Fruit fly (Drosophila melanogaster) whole organism, embryonic: Measurements from ENCODE around the gene CG6470.

Experiments
- Ada2b ChIP-seq: fragments of 200-800 bp; sonication (Bioruptor generic); IDR thresholded peaks from 2 replicates; pipeline ENCODE4 v1.3.6; 2022; ENCODE audit warnings: missing biosample characterization, missing genetic modification characterization
- CG1024 ChIP-seq: fragments of 200-800 bp; sonication (Bioruptor generic); IDR thresholded peaks from 2 replicates; pipeline ENCODE4 v1.3.6; 2022; ENCODE audit warnings: missing biosample characterization, missing genetic modification characterization
- CG10543 ChIP-seq: fragments of 200-800 bp; sonication (Bioruptor generic); optimal IDR thresholded peaks from 3 replicates; lab custom pipeline; 2017; ENCODE audit warnings: missing biosample characterization, mild to moderate bottlenecking, missing genetic modification characterization, moderate library complexity
- CG10959 ChIP-seq: fragments of 200-800 bp; sonication (Bioruptor generic); IDR thresholded peaks from 2 replicates; pipeline ENCODE4 v1.3.6; 2022; ENCODE audit warnings: missing biosample characterization, missing genetic modification characterization
- CG12104 ChIP-seq: fragments of 200-800 bp; sonication (Bioruptor generic); optimal IDR thresholded peaks from 3 replicates; lab custom pipeline; 2016; ENCODE audit warnings: missing biosample characterization, missing genetic modification characterization
- CG12219 ChIP-seq: fragments of 200-800 bp; sonication (Bioruptor generic); optimal IDR thresholded peaks from 3 replicates; lab custom pipeline; 2018; ENCODE audit warnings: missing biosample characterization, mild to moderate bottlenecking, missing genetic modification characterization
- CG12744 ChIP-seq: fragments of 200-800 bp; sonication (Bioruptor generic); optimal IDR thresholded peaks from 2 replicates; lab custom pipeline; 2016; ENCODE audit warnings: missing biosample characterization, missing genetic modification characterization
- CG14710 ChIP-seq: fragments of 200-800 bp; sonication (Bioruptor generic); optimal IDR thresholded peaks from 3 replicates; lab custom pipeline; 2019; ENCODE audit warnings: missing biosample characterization, mild to moderate bottlenecking, missing genetic modification characterization, moderate library complexity
- CG15514 ChIP-seq: fragments of 200-800 bp; sonication (Bioruptor generic); optimal IDR thresholded peaks from 3 replicates; lab custom pipeline; 2017; ENCODE audit warnings: missing biosample characterization, missing genetic modification characterization, mild to moderate bottlenecking, moderate library complexity, missing genetic modification reagents
- CG15601 ChIP-seq: fragments of 200-800 bp; sonication (Bioruptor generic); optimal IDR thresholded peaks from 3 replicates; lab custom pipeline; 2019; ENCODE audit warnings: missing biosample characterization, mild to moderate bottlenecking, missing genetic modification characterization, moderate library complexity
- CG18011 ChIP-seq: fragments of 200-800 bp; sonication (Bioruptor generic); optimal IDR thresholded peaks from 2 replicates; lab custom pipeline; 2017; ENCODE audit warnings: missing biosample characterization, missing genetic modification characterization, mild to moderate bottlenecking, moderate library complexity, missing genotype
- CG18599 ChIP-seq: fragments of 200-800 bp; sonication (Bioruptor generic); optimal IDR thresholded peaks from 3 replicates; lab custom pipeline; 2017; ENCODE audit warnings: missing biosample characterization, missing genetic modification characterization, mild to moderate bottlenecking, moderate library complexity, missing genetic modification reagents
- CG18619 ChIP-seq: fragments of 200-800 bp; sonication (Bioruptor generic); optimal IDR thresholded peaks from 3 replicates; lab custom pipeline; 2017; ENCODE audit warnings: missing biosample characterization, mild to moderate bottlenecking, missing genetic modification characterization
- CG31224 ChIP-seq: fragments of 200-800 bp; sonication (Bioruptor generic); IDR thresholded peaks from 2 replicates; pipeline ENCODE4 v1.3.6; 2022; ENCODE audit warnings: missing biosample characterization, missing genetic modification characterization
- CG31441 ChIP-seq: fragments of 200-800 bp; sonication (Bioruptor generic); IDR thresholded peaks from 2 replicates; pipeline ENCODE4 v1.3.6; 2022; ENCODE audit warnings: missing biosample characterization, missing genetic modification characterization
- CG32532 ChIP-seq: fragments of 200-800 bp; sonication (Bioruptor generic); IDR thresholded peaks from 2 replicates; pipeline ENCODE4 v1.3.6; 2022; ENCODE audit warnings: missing biosample characterization, missing genetic modification characterization
- CG34422 ChIP-seq: fragments of 200-800 bp; sonication (Bioruptor generic); IDR thresholded peaks from 3 replicates; pipeline ENCODE4 v1.3.6; 2022; ENCODE audit warnings: missing biosample characterization, missing genetic modification characterization
- CG5180 ChIP-seq: fragments of 200-800 bp; sonication (Bioruptor generic); optimal IDR thresholded peaks from 3 replicates; lab custom pipeline; 2017; ENCODE audit warnings: missing biosample characterization, missing genetic modification characterization, mild to moderate bottlenecking, moderate library complexity, missing genetic modification reagents
- CG5953 ChIP-seq: fragments of 200-800 bp; sonication (Bioruptor generic); IDR thresholded peaks from 2 replicates; pipeline ENCODE4 v1.3.6; 2022; ENCODE audit warnings: missing biosample characterization, missing genetic modification characterization
- CG7745 ChIP-seq: fragments of 200-800 bp; sonication (Bioruptor generic); optimal IDR thresholded peaks from 2 replicates; lab custom pipeline; 2018; ENCODE audit warnings: missing biosample characterization, mild to moderate bottlenecking, missing genetic modification characterization, moderate library complexity
- CG8089 ChIP-seq: fragments of 200-800 bp; sonication (Bioruptor generic); optimal IDR thresholded peaks from 3 replicates; lab custom pipeline; 2016; ENCODE audit warnings: missing biosample characterization, missing genetic modification characterization
- CG8290 ChIP-seq, 3 experiments: fragments of 200-800 bp; sonication (Bioruptor generic); optimal IDR thresholded peaks; 2 replicates each; lab custom pipeline; 2016 to 2019; ENCODE audit warnings: missing biosample characterization in 3 of 3, missing genetic modification characterization in 3 of 3, mild to moderate bottlenecking in 2 of 3, moderate library complexity in 1 of 3
- CG8924 ChIP-seq: fragments of 200-800 bp; optimal IDR thresholded peaks from 3 replicates; lab custom pipeline; 2019; ENCODE audit warnings: missing biosample characterization, mild to moderate bottlenecking, missing genetic modification characterization, moderate library complexity
- CTCF ChIP-seq: fragments of 200-800 bp; sonication (Bioruptor generic); optimal IDR thresholded peaks from 2 replicates; lab custom pipeline; 2017; ENCODE audit warnings: missing biosample characterization, mild to moderate bottlenecking, missing genetic modification characterization, moderate library complexity
- Camta ChIP-seq: fragments of 200-800 bp; sonication (Bioruptor generic); optimal IDR thresholded peaks from 2 replicates; lab custom pipeline; 2016; ENCODE audit warnings: missing biosample characterization, missing genetic modification characterization
- Dip2 ChIP-seq: fragments of 200-800 bp; sonication (Bioruptor generic); IDR thresholded peaks from 2 replicates; pipeline ENCODE4 v1.3.6; 2022; ENCODE audit warnings: missing biosample characterization, missing genetic modification characterization
- Dref ChIP-seq: fragments of 200-800 bp; sonication (Bioruptor generic); IDR thresholded peaks from 2 replicates; pipeline ENCODE4 v1.3.6; 2022; ENCODE audit warnings: missing biosample characterization, missing genetic modification characterization
- Drgx ChIP-seq: fragments of 200-800 bp; sonication (Bioruptor generic); IDR thresholded peaks from 2 replicates; pipeline ENCODE4 v1.3.6; 2022; ENCODE audit warnings: missing biosample characterization, missing genetic modification characterization
- HmgD ChIP-seq: fragments of 200-800 bp; sonication (Bioruptor generic); optimal IDR thresholded peaks from 3 replicates; lab custom pipeline; 2016; ENCODE audit warnings: missing biosample characterization, missing genetic modification characterization
- MTF-1 ChIP-seq: fragments of 200-800 bp; sonication (Bioruptor generic); optimal IDR thresholded peaks from 2 replicates; lab custom pipeline; 2018; ENCODE audit warnings: missing biosample characterization, mild to moderate bottlenecking, missing genetic modification characterization, borderline replicate concordance
- Nf-YB ChIP-seq: fragments of 200-800 bp; sonication (Bioruptor generic); optimal IDR thresholded peaks from 3 replicates; lab custom pipeline; 2019; ENCODE audit warnings: missing biosample characterization, mild to moderate bottlenecking, missing genetic modification characterization, moderate library complexity
- ab ChIP-seq: fragments of 200-800 bp; sonication (Bioruptor generic); optimal IDR thresholded peaks from 2 replicates; lab custom pipeline; 2016; ENCODE audit warnings: missing biosample characterization, missing genetic modification characterization
- al ChIP-seq: fragments of 200-800 bp; sonication (Bioruptor generic); IDR thresholded peaks from 2 replicates; pipeline ENCODE4 v1.3.6; 2022; ENCODE audit warnings: missing biosample characterization, missing genetic modification characterization
- ap ChIP-seq: fragments of 200-800 bp; sonication (Bioruptor generic); IDR thresholded peaks from 2 replicates; pipeline ENCODE4 v1.3.6; 2022; ENCODE audit warnings: missing biosample characterization, missing genetic modification characterization
- dmrt99B ChIP-seq: fragments of 200-800 bp; sonication (Bioruptor generic); optimal IDR thresholded peaks from 2 replicates; lab custom pipeline; 2018; ENCODE audit warnings: missing biosample characterization, mild to moderate bottlenecking, missing genetic modification characterization, moderate library complexity
- exex ChIP-seq: fragments of 200-800 bp; sonication (Bioruptor generic); optimal IDR thresholded peaks from 4 replicates; lab custom pipeline; 2018; ENCODE audit warnings: missing biosample characterization, mild to moderate bottlenecking, missing genetic modification characterization, moderate library complexity
- gcm ChIP-seq: fragments of 200-800 bp; sonication (Bioruptor generic); optimal IDR thresholded peaks from 2 replicates; lab custom pipeline; 2019; ENCODE audit warnings: missing biosample characterization, mild to moderate bottlenecking, missing genetic modification characterization, moderate library complexity
- hkb ChIP-seq, 2 experiments: fragments of 200-800 bp in 1 of 2; fragments of >200 bp in 1 of 2; sonication (Bioruptor generic) in 1 of 2; IDR thresholded peaks in 1 of 2; optimal IDR thresholded peaks in 1 of 2; 2 replicates each; pipeline versions ENCODE4 v1.3.6 to Lab custom; 2017 to 2022; ENCODE audit warnings: missing biosample characterization in 1 of 2, missing genetic modification characterization in 1 of 2
- lbe ChIP-seq: fragments of 200-800 bp; sonication (Bioruptor generic); optimal IDR thresholded peaks from 2 replicates; lab custom pipeline; 2016; ENCODE audit warnings: missing biosample characterization, mild to moderate bottlenecking, missing genetic modification characterization
- sc ChIP-seq, 3 experiments: fragments of >200 bp in 2 of 3; fragments of 200-800 bp in 1 of 3; sonication (Bioruptor generic) in 1 of 3; optimal IDR thresholded peaks; 2 replicates in 2 of 3; 3 replicates in 1 of 3; lab custom pipeline; 2017; ENCODE audit warnings: mild to moderate bottlenecking in 1 of 3, missing biosample characterization in 1 of 3, missing genetic modification characterization in 1 of 3, missing genetic modification reagents in 1 of 3
- schlank ChIP-seq: fragments of 200-800 bp; sonication (Bioruptor generic); optimal IDR thresholded peaks from 2 replicates; lab custom pipeline; 2018; ENCODE audit warnings: missing biosample characterization, mild to moderate bottlenecking, missing genetic modification characterization
- sd ChIP-seq: fragments of 200-800 bp; sonication (Bioruptor generic); optimal IDR thresholded peaks from 3 replicates; lab custom pipeline; 2018; ENCODE audit warnings: missing biosample characterization, mild to moderate bottlenecking, missing genetic modification characterization, moderate library complexity
- sisA ChIP-seq: fragments of 200-800 bp; sonication (Bioruptor generic); IDR thresholded peaks from 2 replicates; pipeline ENCODE4 v1.3.6; 2022; ENCODE audit warnings: missing biosample characterization, missing genetic modification characterization
- sna ChIP-seq: fragments of 200-800 bp; sonication (Bioruptor generic); IDR thresholded peaks from 2 replicates; pipeline ENCODE4 v1.3.6; 2022; ENCODE audit warnings: missing biosample characterization, missing genetic modification characterization; ENCODE audit not compliant: partially characterized antibody
- trem ChIP-seq: fragments of 200-800 bp; optimal IDR thresholded peaks from 3 replicates; lab custom pipeline; 2019; ENCODE audit warnings: missing biosample characterization, mild to moderate bottlenecking, missing genetic modification characterization, moderate library complexity
- tup ChIP-seq: fragments of 200-800 bp; sonication (Bioruptor generic); optimal IDR thresholded peaks from 2 replicates; lab custom pipeline; 2016; ENCODE audit warnings: missing biosample characterization, mild to moderate bottlenecking, missing genetic modification characterization, moderate library complexity
- tx ChIP-seq: fragments of 200-800 bp; sonication (Bioruptor generic); optimal IDR thresholded peaks from 2 replicates; lab custom pipeline; 2016; ENCODE audit warnings: missing biosample characterization, missing genetic modification characterization
- vfl ChIP-seq: fragments of 200-800 bp; sonication (Bioruptor generic); optimal IDR thresholded peaks from 2 replicates; lab custom pipeline; 2016; ENCODE audit warnings: missing biosample characterization, missing genetic modification characterization
- zf30C ChIP-seq: fragments of 200-800 bp; sonication (Bioruptor generic); optimal IDR thresholded peaks from 3 replicates; lab custom pipeline; 2018; ENCODE audit warnings: missing biosample characterization, mild to moderate bottlenecking, missing genetic modification characterization

Gene CG6470

DNA sequence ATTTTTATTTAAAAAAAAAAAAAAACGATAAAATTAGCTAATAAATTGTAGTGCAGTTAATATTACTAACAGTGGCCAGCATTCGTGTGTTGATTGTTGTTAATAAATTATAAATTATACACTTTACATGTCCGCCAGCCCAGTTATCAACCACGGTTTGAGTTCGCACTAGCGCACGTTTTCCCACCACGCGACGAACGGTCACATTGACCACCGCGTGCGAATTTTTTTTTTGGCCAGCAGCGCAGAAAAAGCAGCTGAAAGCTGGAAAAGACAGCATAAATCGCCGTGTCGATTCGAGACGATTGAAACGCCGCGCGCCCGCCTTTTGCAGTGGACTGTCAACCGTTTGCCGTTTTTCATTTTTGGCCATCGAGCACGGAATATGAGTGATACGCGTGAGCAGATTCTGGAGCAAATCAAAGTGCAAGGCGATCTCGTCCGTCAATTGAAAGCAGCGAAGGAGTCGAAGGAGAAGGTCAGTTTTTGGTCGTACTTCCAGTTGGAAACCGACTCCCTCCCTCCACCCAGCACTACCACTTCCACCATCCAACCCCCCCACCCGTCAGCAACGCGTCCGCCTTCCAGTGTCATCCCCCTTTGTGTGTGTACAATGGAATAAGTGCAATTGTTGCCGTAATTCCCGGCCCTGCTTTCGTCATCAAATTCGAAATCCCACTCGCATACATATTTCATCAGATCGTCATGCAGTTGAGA is 696 bp upstream of the CG6470 start, which contains the start of the genes Bx and HisRS (continued):
- no peak for TF ChIP-seq CG8089 (GFP tag; lab: Kevin White, UChicago)
- peak; percentile 20 for TF ChIP-seq CG14710 (tag; lab: Kevin White, UChicago)
- TF ChIP-seq trem (tag; lab: Kevin White, UChicago) = peak; percentile 9
- no peak for TF ChIP-seq zf30C
- TF ChIP-seq CG15514 (GFP tag; lab: Kevin White, UChicago) = peak; percentile 42
- TF ChIP-seq sd (tag; lab: Kevin White, UChicago) = no peak
- TF ChIP-seq CG8924 (tag; lab: Kevin White, UChicago) = peak; percentile 19
- TF ChIP-seq vfl (GFP tag; lab: Kevin White, UChicago) = no peak
- TF ChIP-seq CG5953 (GFP tag; lab: Robert Waterston, UW) = no peak
- no peak for TF ChIP-seq CG15601 (tag; lab: Kevin White, UChicago)
- no peak for TF ChIP-seq sc (optimal IDR thresholded peaks at IDR 0.05; lab: Kevin White, UChicago)
- TF ChIP-seq sc (GFP tag; optimal IDR thresholded peaks at IDR 0.05; lab: Kevin White, UChicago) = no peak
- TF ChIP-seq dmrt99B (tag; lab: Kevin White, UChicago) = no peak
- no peak for TF ChIP-seq Nf-YB (GFP tag; lab: Kevin White, UChicago)
- TF ChIP-seq ab (GFP tag; lab: Kevin White, UChicago) = no peak
- no peak for TF ChIP-seq gcm (GFP tag; lab: Kevin White, UChicago)
- TF ChIP-seq Ada2b (GFP tag; lab: Robert Waterston, UW) = no peak
- no peak for TF ChIP-seq lbe (GFP tag; lab: Kevin White, UChicago)
- no peak for TF ChIP-seq Dip2
- TF ChIP-seq CG18599 (GFP tag; lab: Kevin White, UChicago) = no peak
- no peak for TF ChIP-seq Camta (GFP tag; lab: Kevin White, UChicago)
- peak; percentile 17; the same call in 1 of the 2 replicates for TF ChIP-seq al (GFP tag; lab: Robert Waterston, UW)
- peak; percentile 80 for TF ChIP-seq CTCF (GFP tag; lab: Kevin White, UChicago)
- no peak for TF ChIP-seq MTF-1 (GFP tag; lab: Kevin White, UChicago)
- peak; percentile 19; the same call in 1 of the 3 replicates for TF ChIP-seq CG34422 (GFP tag; lab: Robert Waterston, UW)
- TF ChIP-seq ap (GFP tag; lab: Robert Waterston, UW) = no peak
- TF ChIP-seq CG31224 (GFP tag; lab: Robert Waterston, UW) = no peak
- TF ChIP-seq CG12104 (GFP tag; lab: Kevin White, UChicago) = no peak
- peak; percentile 49 for TF ChIP-seq Dref (GFP tag; lab: Robert Waterston, UW)
- TF ChIP-seq CG10543 (GFP tag; lab: Kevin White, UChicago) = no peak
- TF ChIP-seq schlank (tag; lab: Kevin White, UChicago) = no peak
- no peak for TF ChIP-seq CG10959
- no peak for TF ChIP-seq tup (GFP tag; lab: Kevin White, UChicago)
- no peak for TF ChIP-seq CG32532 (GFP tag; lab: Robert Waterston, UW)
- TF ChIP-seq, all 482 proteins: peak for 83

DNA sequence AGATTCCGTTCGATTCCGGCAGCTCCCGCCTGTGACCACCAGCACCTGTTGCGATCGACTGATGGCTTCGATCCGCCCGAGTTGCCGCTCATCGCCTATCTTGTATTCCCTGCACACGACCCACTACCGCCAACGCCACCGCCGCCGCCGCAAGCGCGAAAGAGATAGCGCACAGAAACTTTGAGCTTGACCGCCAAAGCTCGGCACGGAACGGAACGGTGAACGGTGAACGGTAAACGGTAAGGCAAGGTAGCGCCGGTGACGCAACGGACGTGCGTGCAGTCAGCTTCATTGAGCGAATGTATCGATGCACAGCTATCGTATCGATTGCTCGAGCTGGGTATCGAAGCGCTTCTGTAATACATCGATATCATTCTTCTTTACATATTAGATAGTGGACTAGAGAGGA is 2.4 kb downstream of the CG6470 start, which contains the start of gene Ggt-1:
Gene Ggt-1 (minus strand): TSS at position 251 of the 409 bp plus-strand sequence.
- TF ChIP-seq CG1024 (GFP tag; lab: Robert Waterston, UW) (no peak), CG12219 (GFP tag; lab: Kevin White, UChicago) (no peak), CG5180 (GFP tag; lab: Kevin White, UChicago) (peak; percentile 92), sisA (GFP tag; lab: Robert Waterston, UW) (no peak), HmgD (GFP tag; lab: Kevin White, UChicago) (no peak), CG31441 (GFP tag; lab: Robert Waterston, UW) (peak; percentile 23; the same call in 1 of the 2 replicates), sna (GFP tag; lab: Robert Waterston, UW) (peak; percentile 92), exex (no peak), CG12744 (no peak), tx (no peak), CG8290 (GFP tag; optimal IDR thresholded peaks at IDR 0.05; lab: Kevin White, UChicago) (peak; percentile 79), CG8290 (tag; optimal IDR thresholded peaks at IDR 0.05; lab: Kevin White, UChicago) (peak; percentile 67 to 83), Drgx (GFP tag; lab: Robert Waterston, UW) (no peak), CG7745 (tag; lab: Kevin White, UChicago) (no peak), CG18011 (GFP tag; lab: Kevin White, UChicago) (no peak), CG18619 (GFP tag; lab: Kevin White, UChicago) (no peak), hkb (optimal IDR thresholded peaks at IDR 0.05; lab: Kevin White, UChicago) (no peak), hkb (GFP tag; IDR thresholded peaks at IDR 0.05; lab: Robert Waterston, UW) (peak; percentile 25; the same call in 1 of the 2 replicates)
